Fruit fly (Drosophila melanogaster): Measurements from ENCODE around the gene Calx.

Calx gene

dm6 chr3R:20958599-20959150, 19.3 kb upstream of the Calx start (continued):
- TF ChIP-seq CG3847 (GFP tag; IDR thresholded peaks at IDR 0.05) (0 out of 2 replicates have a peak, but pooled peaks have one; percentile 8), nerfin-1 (tag; optimal IDR thresholded peaks at IDR 0.05) (peak; percentile 64), chinmo (GFP tag; IDR thresholded peaks at IDR 0.05; ENCODE audit: partially characterized antibody) (0 out of 4 replicates have a peak, but pooled peaks have one; percentile 67), CG11456 (GFP tag; IDR thresholded peaks at IDR 0.05) (no peak), CG12744 (GFP tag; optimal IDR thresholded peaks at IDR 0.05) (no peak), usp (GFP tag; optimal IDR thresholded peaks at IDR 0.05) (no peak), CG34422 (GFP tag; IDR thresholded peaks at IDR 0.05) (peak; percentile 20; the same call in 1 of the 3 replicates), CG5953 (GFP tag; IDR thresholded peaks at IDR 0.05) (no peak), crol (GFP tag; IDR thresholded peaks at IDR 0.05) (0 out of 2 replicates have a peak, but pooled peaks have one; percentile 25), Adf1 (GFP tag; IDR thresholded peaks at IDR 0.05) (peak; percentile 27; the same call in 1 of the 2 replicates), Trl (optimal IDR thresholded peaks at IDR 0.05) (peak; percentile 26 to 68), Trl (GFP tag; optimal IDR thresholded peaks at IDR 0.05) (no peak), zfh1 (GFP tag; IDR thresholded peaks at IDR 0.05) (peak; percentile 43; the same call in 1 of the 3 replicates), CG1647 (GFP tag; optimal IDR thresholded peaks at IDR 0.05) (no peak), ac (GFP tag; optimal IDR thresholded peaks at IDR 0.05) (no peak), hb (GFP tag; IDR thresholded peaks at IDR 0.05; ENCODE audit: partially characterized antibody) (peak; percentile 20; the same call in 1 of the 3 replicates)

dm6 chr3R:20960881-20961518, 17.0 kb upstream of the Calx start:
- TF ChIP-seq crol (GFP tag; IDR thresholded peaks at IDR 0.05) (peak; percentile 58; the same call in 1 of the 2 replicates), Spps (tag; optimal IDR thresholded peaks at IDR 0.05) (no peak), nerfin-2 (GFP tag; IDR thresholded peaks at IDR 0.05; ENCODE audit: partially characterized antibody) (no peak), CG43689 (GFP tag; IDR thresholded peaks at IDR 0.05) (no peak), jumu (GFP tag; optimal IDR thresholded peaks at IDR 0.05) (no peak), Blimp-1 (GFP tag; optimal IDR thresholded peaks at IDR 0.05) (peak; percentile 5), vvl (GFP tag; IDR thresholded peaks at IDR 0.05) (peak; percentile 84; the same call in 1 of the 2 replicates), D19B (GFP tag; optimal IDR thresholded peaks at IDR 0.05) (peak; percentile 81), CG3281 (GFP tag; optimal IDR thresholded peaks at IDR 0.05) (peak; percentile 16), CG2120 (GFP tag; optimal IDR thresholded peaks at IDR 0.05) (peak; percentile 30), sob (GFP tag; IDR thresholded peaks at IDR 0.05) (no peak), Med (GFP tag) (peak; percentile 60), CG13296 (GFP tag; optimal IDR thresholded peaks at IDR 0.05) (peak; percentile 6), Mrtf (GFP tag; IDR thresholded peaks at IDR 0.05) (no peak), slbo (GFP tag; IDR thresholded peaks at IDR 0.05) (peak; percentile 49), CG5953 (GFP tag; IDR thresholded peaks at IDR 0.05) (no peak), CG2199 (GFP tag; IDR thresholded peaks at IDR 0.05) (no peak), sens (GFP tag) (peak; percentile 77), mam (GFP tag; optimal IDR thresholded peaks at IDR 0.05) (peak; percentile 27), zfh1 (GFP tag; IDR thresholded peaks at IDR 0.05) (0 out of 3 replicates have a peak, but pooled peaks have one; percentile 27), ttk (GFP tag; IDR thresholded peaks at IDR 0.05) (no peak), lab (GFP tag; optimal IDR thresholded peaks at IDR 0.05) (peak; percentile 10), Rfx (GFP tag; IDR thresholded peaks at IDR 0.05) (peak; percentile 36; the same call in 1 of the 2 replicates), sd (tag; optimal IDR thresholded peaks at IDR 0.05) (peak; percentile 65), Xrp1 (GFP tag; IDR thresholded peaks at IDR 0.05) (0 out of 2 replicates have a peak, but pooled peaks have one; percentile 27), sug (tag; optimal IDR thresholded peaks at IDR 0.05) (peak; percentile 18), Adf1 (GFP tag; IDR thresholded peaks at IDR 0.05) (0 out of 2 replicates have a peak, but pooled peaks have one; percentile 5), CG13894 (tag; optimal IDR thresholded peaks at IDR 0.05) (peak; percentile 75), ara (GFP tag; IDR thresholded peaks at IDR 0.05) (0 out of 2 replicates have a peak, but pooled peaks have one; percentile 6), CG7372 (GFP tag; IDR thresholded peaks at IDR 0.05) (no peak), CG12769 (tag; optimal IDR thresholded peaks at IDR 0.05) (peak; percentile 27), CkIIα-i1 (GFP tag; IDR thresholded peaks at IDR 0.05) (no peak), CG18764 (GFP tag; optimal IDR thresholded peaks at IDR 0.05) (no peak), odd (GFP tag; optimal IDR thresholded peaks at IDR 0.05) (no peak), cwo (GFP tag; optimal IDR thresholded peaks at IDR 0.05) (peak; percentile 83), gem (tag; optimal IDR thresholded peaks at IDR 0.05) (peak; percentile 11)
